Worm (Caenorhabditis elegans) whole organism, young adult: ENCODE results near the gene str-112.

Experiments used
- B0035.1 ChIP-seq: sonication (generic microtip); optimal IDR thresholded peaks from 2 replicates; lab custom pipeline; 2016; ENCODE audit warnings: missing genetic modification characterization, mild to moderate bottlenecking, missing compliant biosample characterization, missing genotype, missing genetic modification reagents
- B0336.3 ChIP-seq: fragments of 200-800 bp; sonication (Bioruptor generic); IDR thresholded peaks from 2 replicates; pipeline ENCODE4 v1.3.6; 2022; ENCODE audit warnings: missing genetic modification characterization, missing compliant biosample characterization
- C17E4.6 ChIP-seq: fragments of 200-800 bp; sonication (Bioruptor generic); IDR thresholded peaks from 2 replicates; pipeline ENCODE4 v1.3.6; 2022; ENCODE audit warnings: missing genetic modification reagents, missing genetic modification characterization, missing compliant biosample characterization
- T07F8.4 ChIP-seq: sonication (generic microtip); optimal IDR thresholded peaks from 2 replicates; lab custom pipeline; 2016; ENCODE audit warnings: mild to moderate bottlenecking, missing genetic modification characterization, moderate library complexity, missing compliant biosample characterization
- Y53G8AR.9 ChIP-seq: fragments of 200-800 bp; sonication (Bioruptor generic); conservative IDR thresholded peaks from 2 replicates; pipeline ENCODE4 v1.3.6; 2022; ENCODE audit warnings: missing genetic modification reagents, missing genetic modification characterization, missing compliant biosample characterization
- Y79H2A.3 ChIP-seq: fragments of 200-800 bp; sonication (Bioruptor generic); conservative IDR thresholded peaks from 2 replicates; pipeline ENCODE4 v1.3.6; 2022; ENCODE audit warnings: missing genetic modification reagents, missing genetic modification characterization, missing compliant biosample characterization
- Y95B8A.8 ChIP-seq: fragments of 200-800 bp; sonication (Bioruptor generic); IDR thresholded peaks from 2 replicates; pipeline ENCODE4 v1.3.6; 2022; ENCODE audit warnings: missing genetic modification reagents, missing genetic modification characterization, missing compliant biosample characterization
- ZK185.1 ChIP-seq: sonication (generic microtip); optimal IDR thresholded peaks from 2 replicates; lab custom pipeline; 2016; ENCODE audit warnings: mild to moderate bottlenecking, missing genetic modification characterization, missing compliant biosample characterization; ENCODE audit not compliant: poor library complexity, severe bottlenecking
- aptf-2 ChIP-seq: fragments of 200-800 bp; sonication (Bioruptor generic); conservative IDR thresholded peaks from 2 replicates; pipeline ENCODE4 v1.3.6; 2022; ENCODE audit warnings: missing genetic modification reagents, missing genetic modification characterization, missing compliant biosample characterization
- bed-1 ChIP-seq: fragments of 200-800 bp; sonication (Bioruptor generic); IDR thresholded peaks from 2 replicates; pipeline ENCODE4 v1.3.6; 2022; ENCODE audit warnings: missing genetic modification reagents, missing genetic modification characterization, missing compliant biosample characterization
- bed-2 ChIP-seq: fragments of 200-800 bp; sonication (Bioruptor generic); IDR thresholded peaks from 2 replicates; pipeline ENCODE4 v1.3.6; 2022; ENCODE audit warnings: missing genetic modification reagents, missing genetic modification characterization, missing compliant biosample characterization
- cebp-1 ChIP-seq, 2 experiments: fragments of 200-800 bp in 1 of 2; sonication (Bioruptor generic) in 1 of 2; sonication (generic microtip) in 1 of 2; IDR thresholded peaks in 1 of 2; optimal IDR thresholded peaks in 1 of 2; 2 replicates each; pipeline versions ENCODE4 v1.3.6 to Lab custom; 2017 to 2022; ENCODE audit warnings: missing compliant biosample characterization in 2 of 2, missing genetic modification characterization in 2 of 2, mild to moderate bottlenecking in 1 of 2, missing genetic modification reagents in 1 of 2, moderate library complexity in 1 of 2
- ceh-91 ChIP-seq: fragments of 200-800 bp; sonication (Bioruptor generic); IDR thresholded peaks from 2 replicates; pipeline ENCODE4 v1.3.6; 2022; ENCODE audit warnings: missing genetic modification reagents, missing genetic modification characterization, missing compliant biosample characterization
- die-1 ChIP-seq: sonication (generic microtip); optimal IDR thresholded peaks from 2 replicates; lab custom pipeline; 2016; ENCODE audit warnings: missing genotype, mild to moderate bottlenecking, missing genetic modification characterization, missing compliant biosample characterization
- dpl-1 ChIP-seq: fragments of 150-350 bp; optimal IDR thresholded peaks from 2 replicates; lab custom pipeline; 2014; ENCODE audit warnings: missing biosample characterization, missing genetic modification reagents, missing genetic modification characterization
- efl-1 ChIP-seq: fragments of 150-350 bp; optimal IDR thresholded peaks from 2 replicates; lab custom pipeline; 2014; ENCODE audit warnings: missing biosample characterization, missing genetic modification reagents, missing genetic modification characterization
- ekl-4 ChIP-seq: fragments of 200-800 bp; sonication (Bioruptor generic); IDR thresholded peaks from 2 replicates; pipeline ENCODE4 v1.3.6; 2022; ENCODE audit warnings: missing genetic modification reagents, missing genetic modification characterization, missing compliant biosample characterization
- hlh-12 ChIP-seq: sonication (generic microtip); optimal IDR thresholded peaks from 2 replicates; lab custom pipeline; 2016; ENCODE audit warnings: missing genetic modification characterization, missing compliant biosample characterization
- hmg-20 ChIP-seq: fragments of 200-800 bp; sonication (Bioruptor generic); IDR thresholded peaks from 2 replicates; pipeline ENCODE4 v1.3.6; 2022; ENCODE audit warnings: missing genetic modification reagents, missing genetic modification characterization, missing compliant biosample characterization
- hrde-1 ChIP-seq: sonication (generic microtip); optimal IDR thresholded peaks from 2 replicates; lab custom pipeline; 2016; ENCODE audit warnings: missing genetic modification characterization, mild to moderate bottlenecking, missing compliant biosample characterization, moderate library complexity, missing genotype, missing genetic modification reagents, borderline replicate concordance
- lag-1 ChIP-seq: fragments of 200-800 bp; sonication (Bioruptor generic); IDR thresholded peaks from 2 replicates; pipeline ENCODE4 v1.3.6; 2022; ENCODE audit warnings: missing genetic modification reagents, missing genetic modification characterization, missing compliant biosample characterization
- let-607 ChIP-seq, 2 experiments: fragments of 200-800 bp in 1 of 2; sonication (Bioruptor generic) in 1 of 2; sonication (generic microtip) in 1 of 2; optimal IDR thresholded peaks; 2 replicates each; lab custom pipeline; 2016 to 2018; ENCODE audit warnings: mild to moderate bottlenecking in 2 of 2, missing compliant biosample characterization in 2 of 2, missing genetic modification characterization in 2 of 2, moderate library complexity in 2 of 2, missing genotype in 1 of 2
- lin-40 ChIP-seq: sonication (generic microtip); optimal IDR thresholded peaks from 2 replicates; lab custom pipeline; 2016; ENCODE audit warnings: missing genetic modification characterization, mild to moderate bottlenecking, missing compliant biosample characterization, missing genotype, missing genetic modification reagents
- lin-54 ChIP-seq: fragments of 200-800 bp; sonication (Bioruptor generic); optimal IDR thresholded peaks from 2 replicates; lab custom pipeline; 2018; ENCODE audit warnings: mild to moderate bottlenecking, missing genetic modification characterization, missing compliant biosample characterization
- lsy-27 ChIP-seq: sonication (generic microtip); optimal IDR thresholded peaks from 2 replicates; lab custom pipeline; 2017; ENCODE audit warnings: missing genetic modification characterization, mild to moderate bottlenecking, missing compliant biosample characterization, antibody characterized with exemption, missing genotype, borderline replicate concordance; ENCODE audit not compliant: insufficient read depth
- mcd-1 ChIP-seq: fragments of 200-800 bp; sonication (Bioruptor generic); IDR thresholded peaks from 2 replicates; pipeline ENCODE4 v1.3.6; 2022; ENCODE audit warnings: missing genetic modification reagents, missing genetic modification characterization, missing compliant biosample characterization
- mel-28 ChIP-seq: sonication (generic microtip); optimal IDR thresholded peaks from 2 replicates; lab custom pipeline; 2016; ENCODE audit warnings: borderline replicate concordance, mild to moderate bottlenecking, missing genetic modification characterization, missing compliant biosample characterization
- mxl-1 ChIP-seq: sonication (generic microtip); optimal IDR thresholded peaks from 2 replicates; lab custom pipeline; 2016; ENCODE audit warnings: missing genetic modification characterization, missing compliant biosample characterization
- nhr-120 ChIP-seq: fragments of 200-800 bp; sonication (Bioruptor generic); IDR thresholded peaks from 2 replicates; pipeline ENCODE4 v1.3.6; 2022; ENCODE audit warnings: missing genetic modification characterization, missing compliant biosample characterization
- nhr-27 ChIP-seq: fragments of 200-800 bp; sonication (Bioruptor generic); optimal IDR thresholded peaks from 2 replicates; lab custom pipeline; 2018; ENCODE audit warnings: mild to moderate bottlenecking, missing genetic modification characterization, moderate library complexity, missing compliant biosample characterization
- nhr-80 ChIP-seq: sonication (generic microtip); optimal IDR thresholded peaks from 2 replicates; lab custom pipeline; 2016; ENCODE audit warnings: missing genetic modification characterization, missing compliant biosample characterization
- rec-8 ChIP-seq, 2 experiments: sonication (generic microtip); optimal IDR thresholded peaks; 2 replicates each; lab custom pipeline; 2016; ENCODE audit warnings: mild to moderate bottlenecking in 2 of 2, missing genetic modification characterization in 2 of 2, missing genetic modification reagents in 2 of 2, missing genotype in 2 of 2, missing biosample characterization in 1 of 2, missing compliant biosample characterization in 1 of 2, moderate library complexity in 1 of 2
- repo-1 ChIP-seq: sonication (generic microtip); optimal IDR thresholded peaks from 2 replicates; lab custom pipeline; 2017; ENCODE audit warnings: mild to moderate bottlenecking, missing genetic modification characterization, missing compliant biosample characterization
- sea-2 ChIP-seq: fragments of 200-800 bp; sonication (Bioruptor generic); IDR thresholded peaks from 2 replicates; pipeline ENCODE4 v1.3.6; 2022; ENCODE audit warnings: missing genetic modification characterization, missing compliant biosample characterization
- snpc-1.1 ChIP-seq: sonication (generic microtip); optimal IDR thresholded peaks from 2 replicates; lab custom pipeline; 2017; ENCODE audit warnings: missing genetic modification characterization, mild to moderate bottlenecking, missing compliant biosample characterization, antibody characterized with exemption, moderate library complexity, missing genotype, missing genetic modification reagents; ENCODE audit not compliant: insufficient read depth
- tbx-9 ChIP-seq: sonication (generic microtip); optimal IDR thresholded peaks from 2 replicates; lab custom pipeline; 2016; ENCODE audit warnings: borderline replicate concordance, missing genetic modification characterization, inconsistent platforms, missing compliant biosample characterization
- unc-62 ChIP-seq: fragments of 150-350 bp; optimal IDR thresholded peaks from 2 replicates; lab custom pipeline; 2014; ENCODE audit warnings: missing biosample characterization, missing genetic modification reagents, missing genetic modification characterization
- zim-3 ChIP-seq: sonication (generic microtip); optimal IDR thresholded peaks from 2 replicates; lab custom pipeline; 2017; ENCODE audit warnings: mild to moderate bottlenecking, missing genetic modification characterization, moderate library complexity, missing compliant biosample characterization

Gene str-112

DNA sequence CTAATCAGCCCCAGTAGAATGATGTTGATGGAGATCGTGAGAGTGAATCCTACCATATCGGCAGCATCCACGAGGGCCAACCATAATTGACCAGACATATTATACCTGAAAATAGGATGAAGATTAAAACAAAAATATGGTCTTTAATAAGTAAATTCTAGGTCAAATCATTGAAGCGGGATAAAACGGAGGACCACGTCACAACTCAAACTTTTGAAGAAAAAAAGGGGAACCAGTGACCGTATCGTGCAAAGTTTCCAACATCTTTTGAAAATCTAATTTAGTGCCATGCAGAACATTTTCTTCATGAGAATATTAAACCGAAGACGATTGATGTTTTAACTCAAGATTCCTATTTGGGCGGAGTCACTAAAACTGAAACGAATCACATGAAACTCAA, at the start of gene str-112:
Gene str-112, minus strand, starts transcription at position 101 of the 400 bp plus-strand sequence.
- no peak for TF ChIP-seq B0336.3

DNA sequence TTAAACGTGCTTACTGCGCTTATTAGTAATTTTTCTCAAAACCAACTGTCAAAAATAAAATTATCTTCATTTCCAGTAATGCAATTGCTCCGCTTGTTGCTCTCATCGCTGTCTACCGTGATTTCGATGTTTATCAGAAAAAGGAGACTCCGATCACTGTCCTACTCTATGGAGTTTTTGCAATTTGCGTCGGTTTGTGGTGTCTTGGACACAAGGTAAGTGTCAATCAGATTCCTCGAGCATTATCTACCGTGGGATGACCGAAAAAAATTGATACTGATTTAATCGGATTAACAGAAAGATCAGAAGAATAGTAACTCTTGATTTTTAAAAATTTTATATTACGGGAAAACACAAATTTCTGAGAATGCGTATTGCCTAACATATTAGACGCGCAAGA, 49.1 kb upstream of the str-112 start:
- TF ChIP-seq lin-54 (GFP tag; lab: Kevin White, UChicago), result no peak
- no peak for TF ChIP-seq snpc-1.1 (tag; lab: Kevin White, UChicago)
- TF ChIP-seq dpl-1 (GFP tag; lab: Kevin White, UChicago), result no peak
- no peak for TF ChIP-seq lag-1 (GFP tag; lab: Robert Waterston, UW)
- peak; percentile 55 for TF ChIP-seq nhr-80 (tag; lab: Kevin White, UChicago)
- TF ChIP-seq, all 124 proteins: peak for 1

DNA sequence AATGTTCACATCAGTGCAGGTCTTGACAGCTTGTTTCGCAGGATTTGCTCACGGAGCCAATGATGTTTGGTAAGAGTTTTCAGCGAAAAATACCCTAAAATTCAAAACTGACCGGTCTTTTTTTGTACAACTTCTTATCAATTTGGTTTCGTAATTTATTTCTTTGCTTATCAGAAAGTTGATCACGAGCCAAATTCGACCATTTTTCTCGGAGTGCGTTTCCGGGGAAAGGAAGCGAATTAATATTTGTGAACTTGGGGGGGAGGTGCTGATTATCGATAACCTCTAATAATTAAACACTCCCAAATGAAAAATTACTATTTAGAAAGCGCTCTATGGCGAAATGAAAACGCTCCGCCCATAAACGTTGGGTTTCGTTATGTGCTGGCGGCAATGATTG, 48.4 kb upstream of the str-112 start:
- TF ChIP-seq cebp-1 (GFP tag; IDR thresholded peaks at IDR 0.05; lab: Robert Waterston, UW) (no peak), cebp-1 (tag; optimal IDR thresholded peaks at IDR 0.05; lab: Kevin White, UChicago) (peak; percentile 49), nhr-80 (tag; lab: Kevin White, UChicago) (peak; percentile 68), bed-2 (GFP tag; lab: Robert Waterston, UW) (no peak)

DNA sequence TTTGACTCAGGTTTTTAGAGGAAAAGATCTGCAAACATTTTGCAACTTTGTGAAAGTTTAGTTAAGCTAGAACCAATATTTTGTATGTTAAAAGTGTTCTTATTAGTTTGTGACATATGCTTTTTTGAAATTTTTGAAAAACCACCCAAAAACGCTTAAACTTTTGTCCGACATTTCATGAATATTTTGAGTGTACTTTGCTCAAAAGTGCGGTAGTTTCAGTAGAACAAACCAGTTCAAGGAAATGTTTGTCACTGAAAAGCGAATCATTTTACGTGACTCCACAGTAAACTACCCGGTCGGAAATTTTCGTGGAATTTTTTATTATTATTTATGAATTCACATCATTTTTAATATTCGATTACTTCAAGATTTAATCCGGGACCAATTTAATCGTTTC, 46.3 kb upstream of the str-112 start, which contains the start of gene pitr-5:
Gene pitr-5, plus strand, starts transcription at position 301 of the 400 bp plus-strand sequence.
- no peak for TF ChIP-seq lin-40 (tag; lab: Kevin White, UChicago)
- no peak for TF ChIP-seq tbx-9 (tag; lab: Kevin White, UChicago)
- no peak for TF ChIP-seq lsy-27 (tag; lab: Kevin White, UChicago)
- no peak for TF ChIP-seq cebp-1 (GFP tag; IDR thresholded peaks at IDR 0.05; lab: Robert Waterston, UW)
- TF ChIP-seq cebp-1 (tag; optimal IDR thresholded peaks at IDR 0.05; lab: Kevin White, UChicago), result no peak
- TF ChIP-seq repo-1 (tag; lab: Kevin White, UChicago), result no peak
- no peak for TF ChIP-seq bed-1 (GFP tag; lab: Robert Waterston, UW)
- TF ChIP-seq hmg-20 (GFP tag; lab: Robert Waterston, UW), result no peak
- no peak for TF ChIP-seq B0035.1 (tag; lab: Kevin White, UChicago)
- no peak for TF ChIP-seq die-1
- TF ChIP-seq mcd-1 (GFP tag; lab: Robert Waterston, UW), result no peak
- no peak for TF ChIP-seq hlh-12 (tag; lab: Kevin White, UChicago)

DNA sequence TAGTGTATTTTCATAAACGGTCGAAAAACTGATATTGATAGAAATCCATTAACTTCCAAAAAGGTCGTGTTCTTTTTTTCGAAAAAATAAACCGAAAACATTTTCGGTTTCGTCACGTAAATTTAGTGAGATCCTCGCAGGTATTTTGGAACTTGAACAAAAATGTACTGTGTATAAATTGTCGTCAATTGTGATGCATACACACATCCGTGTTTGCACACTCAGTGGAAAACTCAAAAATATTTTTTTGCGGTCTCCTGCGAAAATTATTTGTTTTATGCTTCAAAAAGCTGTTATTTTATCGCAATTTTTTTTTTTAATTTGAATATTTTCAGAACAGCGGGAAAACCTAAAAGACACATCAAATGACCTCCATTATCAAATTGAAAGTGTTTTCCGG, 40.6 kb upstream of the str-112 start, which contains the start of gene cpsf-2:
Gene cpsf-2, plus strand, starts transcription at position 330 of the 400 bp plus-strand sequence.
- TF ChIP-seq mel-28 (tag; lab: Kevin White, UChicago), result no peak
- no peak for TF ChIP-seq Y95B8A.8 (GFP tag; lab: Robert Waterston, UW)
- peak; percentile 3 for TF ChIP-seq efl-1
- no peak for TF ChIP-seq nhr-120 (GFP tag; lab: Robert Waterston, UW)
- TF ChIP-seq hrde-1 (tag; lab: Kevin White, UChicago), result no peak
- no peak for TF ChIP-seq T07F8.4 (tag; lab: Kevin White, UChicago)
- TF ChIP-seq C17E4.6 (GFP tag; lab: Robert Waterston, UW), result no peak

DNA sequence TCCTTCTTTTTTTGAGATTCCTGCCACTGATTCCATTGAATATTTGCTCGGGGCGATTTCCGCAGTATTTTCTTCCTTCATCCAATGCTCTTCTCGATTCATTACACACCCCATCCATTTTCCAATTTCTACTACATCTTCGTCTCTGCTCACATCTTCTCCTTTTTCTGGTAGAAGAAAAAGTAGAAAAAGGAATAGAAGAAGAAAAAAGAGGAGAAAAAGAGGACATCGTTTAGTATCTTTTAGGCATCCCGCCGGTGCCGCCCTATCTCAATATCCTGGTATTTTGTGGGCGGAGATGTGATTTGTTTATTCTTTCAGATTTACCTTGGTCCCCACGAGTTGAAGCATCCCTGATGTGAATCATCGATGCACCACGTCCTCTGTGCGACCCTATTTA, 37.0 kb upstream of the str-112 start, which contains the start of gene lgc-39:
Gene lgc-39, plus strand, starts transcription at position 301 of the 400 bp plus-strand sequence.
- no peak for TF ChIP-seq nhr-27
- TF ChIP-seq Y79H2A.3, result no peak
- no peak for TF ChIP-seq mxl-1 (tag; lab: Kevin White, UChicago)
- TF ChIP-seq efl-1, result no peak
- TF ChIP-seq ekl-4 (GFP tag; lab: Robert Waterston, UW), result no peak
- TF ChIP-seq let-607 (tag; optimal IDR thresholded peaks at IDR 0.05; lab: Kevin White, UChicago), result no peak
- TF ChIP-seq Y53G8AR.9 (GFP tag; lab: Robert Waterston, UW), result no peak
- TF ChIP-seq unc-62 (GFP tag; lab: Kevin White, UChicago), result no peak
- no peak for TF ChIP-seq aptf-2 (GFP tag; lab: Robert Waterston, UW)
- no peak for TF ChIP-seq ceh-91
- no peak for TF ChIP-seq sea-2 (GFP tag; lab: Robert Waterston, UW)
- no peak for TF ChIP-seq hrde-1 (tag; lab: Kevin White, UChicago)
- TF ChIP-seq zim-3, result no peak
- no peak for TF ChIP-seq T07F8.4 (tag; lab: Kevin White, UChicago)
- TF ChIP-seq rec-8 (tag; optimal IDR thresholded peaks at IDR 0.05; lab: Kevin White, UChicago), result no peak
- TF ChIP-seq ZK185.1 (tag; lab: Kevin White, UChicago), result no peak
